Worm (Caenorhabditis elegans) whole organism, young adult: ENCODE results near the gene Y48G9A.6.

ENCODE experiments used
- B0035.1 ChIP-seq: sonication (generic microtip); optimal IDR thresholded peaks from 2 replicates; lab custom pipeline; 2016; ENCODE audit warnings: missing genetic modification characterization, mild to moderate bottlenecking, missing compliant biosample characterization, missing genotype, missing genetic modification reagents
- B0336.3 ChIP-seq: fragments of 200-800 bp; sonication (Bioruptor generic); IDR thresholded peaks from 2 replicates; pipeline ENCODE4 v1.3.6; 2022; ENCODE audit warnings: missing genetic modification characterization, missing compliant biosample characterization
- C06A6.2 ChIP-seq: fragments of 200-800 bp; sonication (Bioruptor generic); conservative IDR thresholded peaks from 2 replicates; pipeline ENCODE4 v1.3.6; 2022; ENCODE audit warnings: missing genetic modification characterization, missing compliant biosample characterization
- F22D6.2 ChIP-seq: sonication (generic microtip); optimal IDR thresholded peaks from 2 replicates; lab custom pipeline; 2016; ENCODE audit warnings: mild to moderate bottlenecking, missing genetic modification characterization, missing compliant biosample characterization
- F37B4.10 ChIP-seq: fragments of 200-800 bp; sonication (Bioruptor generic); IDR thresholded peaks from 2 replicates; pipeline ENCODE4 v1.3.6; 2022; ENCODE audit warnings: missing genetic modification characterization, missing compliant biosample characterization
- F49E8.2 ChIP-seq: sonication (generic microtip); optimal IDR thresholded peaks from 3 replicates; lab custom pipeline; 2017; ENCODE audit warnings: missing genetic modification characterization, mild to moderate bottlenecking, missing compliant biosample characterization, antibody characterized with exemption, moderate library complexity; ENCODE audit not compliant: insufficient read depth
- F52B5.7 ChIP-seq: sonication (generic microtip); optimal IDR thresholded peaks from 2 replicates; lab custom pipeline; 2016; ENCODE audit warnings: mild to moderate bottlenecking, missing genetic modification characterization, missing compliant biosample characterization
- K12H6.12 ChIP-seq: fragments of 200-800 bp; sonication (Bioruptor generic); optimal IDR thresholded peaks from 2 replicates; lab custom pipeline; 2018; ENCODE audit warnings: mild to moderate bottlenecking, missing genetic modification characterization, missing compliant biosample characterization
- Y53F4B.3 ChIP-seq: fragments of 200-800 bp; sonication (Bioruptor generic); IDR thresholded peaks from 2 replicates; pipeline ENCODE4 v1.3.6; 2022; ENCODE audit warnings: missing genetic modification reagents, missing genetic modification characterization, missing compliant biosample characterization
- Y56A3A.18 ChIP-seq: fragments of 200-800 bp; sonication (Bioruptor generic); IDR thresholded peaks from 2 replicates; pipeline ENCODE4 v1.3.6; 2022; ENCODE audit warnings: missing genetic modification reagents, missing genetic modification characterization, missing compliant biosample characterization
- ZK185.1 ChIP-seq: sonication (generic microtip); optimal IDR thresholded peaks from 2 replicates; lab custom pipeline; 2016; ENCODE audit warnings: mild to moderate bottlenecking, missing genetic modification characterization, missing compliant biosample characterization; ENCODE audit not compliant: poor library complexity, severe bottlenecking
- akir-1 ChIP-seq: fragments of 200-800 bp; sonication (Bioruptor generic); optimal IDR thresholded peaks from 2 replicates; lab custom pipeline; 2018; ENCODE audit warnings: mild to moderate bottlenecking, missing genetic modification characterization, moderate library complexity, missing compliant biosample characterization
- atf-7 ChIP-seq: sonication (generic microtip); optimal IDR thresholded peaks from 2 replicates; lab custom pipeline; 2017; ENCODE audit warnings: mild to moderate bottlenecking, missing genetic modification characterization, missing compliant biosample characterization
- attf-3 ChIP-seq: fragments of 200-800 bp; sonication (Bioruptor generic); conservative IDR thresholded peaks from 2 replicates; pipeline ENCODE4 v1.3.6; 2022; ENCODE audit warnings: missing genetic modification reagents, missing genetic modification characterization, missing compliant biosample characterization
- cebp-1 ChIP-seq, 2 experiments: fragments of 200-800 bp in 1 of 2; sonication (Bioruptor generic) in 1 of 2; sonication (generic microtip) in 1 of 2; IDR thresholded peaks in 1 of 2; optimal IDR thresholded peaks in 1 of 2; 2 replicates each; pipeline versions ENCODE4 v1.3.6 to Lab custom; 2017 to 2022; ENCODE audit warnings: missing compliant biosample characterization in 2 of 2, missing genetic modification characterization in 2 of 2, mild to moderate bottlenecking in 1 of 2, missing genetic modification reagents in 1 of 2, moderate library complexity in 1 of 2
- ceh-91 ChIP-seq: fragments of 200-800 bp; sonication (Bioruptor generic); IDR thresholded peaks from 2 replicates; pipeline ENCODE4 v1.3.6; 2022; ENCODE audit warnings: missing genetic modification reagents, missing genetic modification characterization, missing compliant biosample characterization
- dpl-1 ChIP-seq: fragments of 150-350 bp; optimal IDR thresholded peaks from 2 replicates; lab custom pipeline; 2014; ENCODE audit warnings: missing biosample characterization, missing genetic modification reagents, missing genetic modification characterization
- egl-18 ChIP-seq: fragments of 200-800 bp; sonication (Bioruptor generic); IDR thresholded peaks from 2 replicates; pipeline ENCODE4 v1.3.6; 2022; ENCODE audit warnings: missing genetic modification reagents, missing genetic modification characterization, missing compliant biosample characterization
- egl-44 ChIP-seq: fragments of 200-800 bp; sonication (Bioruptor generic); IDR thresholded peaks from 2 replicates; pipeline ENCODE4 v1.3.6; 2022; ENCODE audit warnings: missing genetic modification reagents, missing genetic modification characterization, missing compliant biosample characterization
- ekl-4 ChIP-seq: fragments of 200-800 bp; sonication (Bioruptor generic); IDR thresholded peaks from 2 replicates; pipeline ENCODE4 v1.3.6; 2022; ENCODE audit warnings: missing genetic modification reagents, missing genetic modification characterization, missing compliant biosample characterization
- fkh-3 ChIP-seq: sonication (generic microtip); optimal IDR thresholded peaks from 2 replicates; lab custom pipeline; 2016; ENCODE audit warnings: mild to moderate bottlenecking, missing genetic modification characterization, missing compliant biosample characterization
- gei-17 ChIP-seq: fragments of 200-800 bp; sonication (Bioruptor generic); optimal IDR thresholded peaks from 2 replicates; lab custom pipeline; 2018; ENCODE audit warnings: mild to moderate bottlenecking, missing genetic modification characterization, missing compliant biosample characterization
- hlh-26 ChIP-seq: fragments of 200-800 bp; sonication (Bioruptor generic); conservative IDR thresholded peaks from 2 replicates; pipeline ENCODE4 v1.3.6; 2022; ENCODE audit warnings: missing genetic modification reagents, missing genetic modification characterization, missing compliant biosample characterization
- hmg-1.2 ChIP-seq: fragments of 200-800 bp; sonication (Bioruptor generic); IDR thresholded peaks from 2 replicates; pipeline ENCODE4 v1.3.6; 2022; ENCODE audit warnings: missing genetic modification reagents, missing genetic modification characterization, missing compliant biosample characterization
- hmg-20 ChIP-seq: fragments of 200-800 bp; sonication (Bioruptor generic); IDR thresholded peaks from 2 replicates; pipeline ENCODE4 v1.3.6; 2022; ENCODE audit warnings: missing genetic modification reagents, missing genetic modification characterization, missing compliant biosample characterization
- lag-1 ChIP-seq: fragments of 200-800 bp; sonication (Bioruptor generic); IDR thresholded peaks from 2 replicates; pipeline ENCODE4 v1.3.6; 2022; ENCODE audit warnings: missing genetic modification reagents, missing genetic modification characterization, missing compliant biosample characterization
- lin-35 ChIP-seq, 3 experiments: fragments of 150-350 bp in 2 of 3; sonication (generic microtip) in 1 of 3; optimal IDR thresholded peaks; 2 replicates each; lab custom pipeline; 2014 to 2018; ENCODE audit warnings: missing biosample characterization in 3 of 3, missing genetic modification characterization in 3 of 3, missing genetic modification reagents in 3 of 3
- madf-10 ChIP-seq: sonication (generic microtip); optimal IDR thresholded peaks from 2 replicates; lab custom pipeline; 2016; ENCODE audit warnings: mild to moderate bottlenecking, missing genetic modification characterization, missing compliant biosample characterization
- madf-8 ChIP-seq: fragments of 200-800 bp; sonication (Bioruptor generic); conservative IDR thresholded peaks from 2 replicates; pipeline ENCODE4 v1.3.6; 2022; ENCODE audit warnings: missing genetic modification reagents, missing genetic modification characterization, missing compliant biosample characterization
- mel-28 ChIP-seq: sonication (generic microtip); optimal IDR thresholded peaks from 2 replicates; lab custom pipeline; 2016; ENCODE audit warnings: borderline replicate concordance, mild to moderate bottlenecking, missing genetic modification characterization, missing compliant biosample characterization
- mes-4 ChIP-seq: sonication (generic microtip); optimal IDR thresholded peaks from 2 replicates; lab custom pipeline; 2016; ENCODE audit warnings: missing genotype, missing genetic modification characterization, missing compliant biosample characterization
- nfya-2 ChIP-seq: fragments of 200-800 bp; sonication (Bioruptor generic); IDR thresholded peaks from 2 replicates; pipeline ENCODE4 v1.3.6; 2022; ENCODE audit warnings: missing genetic modification reagents, missing genetic modification characterization, missing compliant biosample characterization
- nfyb-1 ChIP-seq: fragments of 200-800 bp; sonication (Bioruptor generic); IDR thresholded peaks from 2 replicates; pipeline ENCODE4 v1.3.6; 2022; ENCODE audit warnings: missing genetic modification reagents, missing genetic modification characterization, missing compliant biosample characterization
- nhr-179 ChIP-seq: sonication (generic microtip); optimal IDR thresholded peaks from 2 replicates; lab custom pipeline; 2016; ENCODE audit warnings: mild to moderate bottlenecking, missing genetic modification characterization, missing compliant biosample characterization
- nhr-90 ChIP-seq: sonication (generic microtip); optimal IDR thresholded peaks from 2 replicates; lab custom pipeline; 2016; ENCODE audit warnings: missing genotype, mild to moderate bottlenecking, missing genetic modification characterization, missing compliant biosample characterization
- pha-4 ChIP-seq: fragments of 150-350 bp; sonication (generic microtip); optimal IDR thresholded peaks from 2 replicates; lab custom pipeline; 2014; ENCODE audit warnings: missing biosample characterization, missing genetic modification reagents, missing genetic modification characterization
- rcor-1 ChIP-seq: fragments of 200-800 bp; sonication (Bioruptor generic); IDR thresholded peaks from 2 replicates; pipeline ENCODE4 v1.3.6; 2022; ENCODE audit warnings: missing genetic modification reagents, missing genetic modification characterization, missing compliant biosample characterization
- rec-8 ChIP-seq, 2 experiments: sonication (generic microtip); optimal IDR thresholded peaks; 2 replicates each; lab custom pipeline; 2016; ENCODE audit warnings: mild to moderate bottlenecking in 2 of 2, missing genetic modification characterization in 2 of 2, missing genetic modification reagents in 2 of 2, missing genotype in 2 of 2, missing biosample characterization in 1 of 2, missing compliant biosample characterization in 1 of 2, moderate library complexity in 1 of 2
- rpc-1 ChIP-seq, 2 experiments: fragments of 150-350 bp in 1 of 2; sonication (generic microtip) in 1 of 2; optimal IDR thresholded peaks; 2 replicates each; lab custom pipeline; 2014 to 2018; ENCODE audit warnings: missing biosample characterization in 1 of 2, missing genetic modification characterization in 1 of 2, missing genetic modification reagents in 1 of 2, missing genotype in 1 of 2
- snpc-1.1 ChIP-seq: sonication (generic microtip); optimal IDR thresholded peaks from 2 replicates; lab custom pipeline; 2017; ENCODE audit warnings: missing genetic modification characterization, mild to moderate bottlenecking, missing compliant biosample characterization, antibody characterized with exemption, moderate library complexity, missing genotype, missing genetic modification reagents; ENCODE audit not compliant: insufficient read depth
- somi-1 ChIP-seq: fragments of 200-800 bp; sonication (Bioruptor generic); optimal IDR thresholded peaks from 2 replicates; lab custom pipeline; 2018; ENCODE audit warnings: mild to moderate bottlenecking, missing genetic modification characterization, missing compliant biosample characterization
- tlf-1 ChIP-seq: fragments of 200-800 bp; sonication (Bioruptor generic); optimal IDR thresholded peaks from 2 replicates; lab custom pipeline; 2018; ENCODE audit warnings: mild to moderate bottlenecking, missing genetic modification characterization, missing compliant biosample characterization
- xnd-1 ChIP-seq: sonication (generic microtip); optimal IDR thresholded peaks from 2 replicates; lab custom pipeline; 2016; ENCODE audit warnings: missing genotype, missing genetic modification reagents, missing genetic modification characterization, missing compliant biosample characterization
- ztf-18 ChIP-seq: sonication (generic microtip); optimal IDR thresholded peaks from 2 replicates; lab custom pipeline; 2016; ENCODE audit warnings: missing genotype, mild to moderate bottlenecking, missing genetic modification characterization, missing compliant biosample characterization
- ztf-3 ChIP-seq: fragments of 200-800 bp; sonication (Bioruptor generic); optimal IDR thresholded peaks from 2 replicates; lab custom pipeline; 2018; ENCODE audit warnings: mild to moderate bottlenecking, missing genetic modification characterization, missing compliant biosample characterization

Y48G9A.6 gene

DNA sequence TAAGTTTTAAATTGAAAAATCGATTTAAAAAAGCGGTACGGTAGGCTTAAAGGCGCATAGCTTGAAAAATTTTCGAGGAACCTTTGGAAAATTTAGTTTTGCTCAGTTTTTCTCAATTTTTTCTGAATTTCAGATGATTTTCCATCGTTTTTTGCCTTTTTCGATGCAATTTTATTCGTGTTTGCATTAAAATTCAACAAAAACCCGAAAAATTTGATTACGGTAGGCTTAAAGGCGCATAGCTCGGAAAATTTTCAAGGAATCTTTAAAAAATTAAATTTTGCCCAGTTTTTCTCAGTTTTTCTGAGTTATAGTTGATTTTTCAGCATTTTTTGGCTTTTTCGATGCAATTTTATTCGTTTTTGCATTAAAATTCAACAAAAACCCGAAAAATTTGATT lies 16.3 kb upstream of the Y48G9A.6 start (continued):
- TF ChIP-seq Y56A3A.18 = no peak
- no peak for TF ChIP-seq F22D6.2 (tag; lab: Kevin White, UChicago)
- TF ChIP-seq egl-44 (GFP tag; lab: Robert Waterston, UW) = no peak
- no peak for TF ChIP-seq B0035.1 (tag; lab: Kevin White, UChicago)
- no peak for TF ChIP-seq nfya-2 (GFP tag; lab: Robert Waterston, UW)
- no peak for TF ChIP-seq rec-8 (tag; optimal IDR thresholded peaks at IDR 0.05; lab: Kevin White, UChicago)
- TF ChIP-seq ztf-3 (GFP tag; lab: Kevin White, UChicago) = no peak
- TF ChIP-seq attf-3 (GFP tag; lab: Robert Waterston, UW) = no peak
- peak; percentile 81 for TF ChIP-seq xnd-1 (tag; lab: Kevin White, UChicago)

ce11 chrIII:2101895-2102345 lies 15.7 kb upstream of the Y48G9A.6 start, which contains the start of gene ppk-2:
ppk-2 (plus strand) TSS chrIII:2102295.
- TF ChIP-seq rcor-1 (GFP tag; lab: Robert Waterston, UW) = 0 out of 2 replicates have a peak, but pooled peaks have one; percentile 25
- TF ChIP-seq Y53F4B.3 (GFP tag; lab: Robert Waterston, UW) = no peak
- TF ChIP-seq lin-35 (GFP tag; optimal IDR thresholded peaks at IDR 0.05; lab: Kevin White, UChicago) = no peak
- TF ChIP-seq cebp-1 (GFP tag; IDR thresholded peaks at IDR 0.05; lab: Robert Waterston, UW) = no peak
- no peak for TF ChIP-seq cebp-1 (tag; optimal IDR thresholded peaks at IDR 0.05; lab: Kevin White, UChicago)
- TF ChIP-seq madf-8 (GFP tag; lab: Robert Waterston, UW) = peak; percentile 83
- no peak for TF ChIP-seq nfyb-1 (GFP tag; lab: Robert Waterston, UW)
- TF ChIP-seq F52B5.7 (tag; lab: Kevin White, UChicago) = no peak
- no peak for TF ChIP-seq akir-1 (GFP tag; lab: Kevin White, UChicago)
- TF ChIP-seq rpc-1 (optimal IDR thresholded peaks at IDR 0.05; lab: Kevin White, UChicago) = no peak
- no peak for TF ChIP-seq rpc-1 (tag; optimal IDR thresholded peaks at IDR 0.05; lab: Kevin White, UChicago)
- no peak for TF ChIP-seq tlf-1
- peak; percentile 16 for TF ChIP-seq snpc-1.1 (tag; lab: Kevin White, UChicago)
- TF ChIP-seq F37B4.10 (GFP tag; lab: Robert Waterston, UW) = no peak
- TF ChIP-seq K12H6.12 = no peak
- no peak for TF ChIP-seq egl-44 (GFP tag; lab: Robert Waterston, UW)
- no peak for TF ChIP-seq lag-1 (GFP tag; lab: Robert Waterston, UW)
- no peak for TF ChIP-seq rec-8 (tag; optimal IDR thresholded peaks at IDR 0.05; lab: Kevin White, UChicago)
- TF ChIP-seq gei-17 (GFP tag; lab: Kevin White, UChicago) = no peak
- no peak for TF ChIP-seq madf-10
- no peak for TF ChIP-seq hmg-1.2 (GFP tag; lab: Robert Waterston, UW)
- peak; percentile 34; the same call in 1 of the 2 replicates for TF ChIP-seq ceh-91 (GFP tag; lab: Robert Waterston, UW)
- TF ChIP-seq egl-18 = no peak
- no peak for TF ChIP-seq nhr-179 (tag; lab: Kevin White, UChicago)
- no peak for TF ChIP-seq Y56A3A.18
- TF ChIP-seq nhr-90 (tag; lab: Kevin White, UChicago) = no peak
- TF ChIP-seq mel-28 = no peak
- TF ChIP-seq attf-3 (GFP tag; lab: Robert Waterston, UW) = no peak
- TF ChIP-seq ZK185.1 (tag; lab: Kevin White, UChicago) = no peak
- 0 out of 2 replicates have a peak, but pooled peaks have one; percentile 14 for TF ChIP-seq ekl-4
- TF ChIP-seq hlh-26 = no peak
- peak; percentile 10 for TF ChIP-seq dpl-1 (GFP tag; lab: Kevin White, UChicago)
- TF ChIP-seq mes-4 (tag; lab: Kevin White, UChicago) = no peak
- TF ChIP-seq somi-1 (GFP tag; lab: Kevin White, UChicago) = no peak
- TF ChIP-seq F49E8.2 (tag; lab: Kevin White, UChicago) = peak; percentile 17
- TF ChIP-seq atf-7 (tag; lab: Kevin White, UChicago) = no peak
- TF ChIP-seq pha-4 (tag; lab: Kevin White, UChicago) = no peak
- no peak for TF ChIP-seq ztf-18 (tag; lab: Kevin White, UChicago)
- no peak for TF ChIP-seq B0336.3 (GFP tag; lab: Robert Waterston, UW)
- TF ChIP-seq hmg-20 (GFP tag; lab: Robert Waterston, UW) = no peak
- no peak for TF ChIP-seq fkh-3 (tag; lab: Kevin White, UChicago)
- no peak for TF ChIP-seq C06A6.2 (GFP tag; lab: Robert Waterston, UW)
